Worm (Caenorhabditis elegans) whole organism, early embryonic: ENCODE results near the gene srab-26.

Experiments
- B0310.2 ChIP-seq: sonication (generic microtip); optimal IDR thresholded peaks from 2 replicates; lab custom pipeline; 2016; ENCODE audit warnings: mild to moderate bottlenecking, missing genetic modification characterization, missing compliant biosample characterization
- F13C5.2 ChIP-seq: sonication (generic microtip); optimal IDR thresholded peaks from 2 replicates; lab custom pipeline; 2017; ENCODE audit warnings: mild to moderate bottlenecking, missing genetic modification characterization, inconsistent platforms, missing compliant biosample characterization
- aly-1 ChIP-seq: sonication (generic microtip); optimal IDR thresholded peaks from 2 replicates; lab custom pipeline; 2016; ENCODE audit warnings: missing genetic modification characterization, missing compliant biosample characterization
- ama-1 ChIP-seq: fragments of 150-350 bp; optimal IDR thresholded peaks from 2 replicates; lab custom pipeline; 2014
- ceh-13 ChIP-seq: fragments of 200-800 bp; sonication (Bioruptor generic); optimal IDR thresholded peaks from 2 replicates; lab custom pipeline; 2018; ENCODE audit warnings: mild to moderate bottlenecking, missing genetic modification characterization, missing compliant biosample characterization
- ceh-36 ChIP-seq: sonication (generic microtip); optimal IDR thresholded peaks from 2 replicates; lab custom pipeline; 2016; ENCODE audit warnings: missing genetic modification characterization, inconsistent platforms, missing compliant biosample characterization
- ets-7 ChIP-seq: sonication (generic microtip); optimal IDR thresholded peaks from 2 replicates; lab custom pipeline; 2016; ENCODE audit warnings: missing genotype, missing genetic modification characterization, missing compliant biosample characterization
- flt-1 ChIP-seq: fragments of 200-800 bp; sonication (Bioruptor generic); IDR thresholded peaks from 2 replicates; pipeline ENCODE4 v1.3.6; 2022; ENCODE audit warnings: missing genetic modification characterization, missing compliant biosample characterization
- hmbx-1 ChIP-seq: sonication (generic microtip); optimal IDR thresholded peaks from 2 replicates; lab custom pipeline; 2016; ENCODE audit warnings: mild to moderate bottlenecking, missing genetic modification characterization, missing compliant biosample characterization
- hmg-4 ChIP-seq: fragments of 200-800 bp; sonication (Bioruptor generic); optimal IDR thresholded peaks from 2 replicates; lab custom pipeline; 2018; ENCODE audit warnings: mild to moderate bottlenecking, missing genetic modification characterization, missing compliant biosample characterization
- hnd-1 ChIP-seq: sonication (generic microtip); optimal IDR thresholded peaks from 2 replicates; lab custom pipeline; 2016; ENCODE audit warnings: missing genetic modification characterization, missing compliant biosample characterization
- pes-1 ChIP-seq: fragments of 200-800 bp; sonication (Bioruptor generic); IDR thresholded peaks from 2 replicates; pipeline ENCODE4 v1.3.6; 2022; ENCODE audit warnings: missing genetic modification reagents, missing genetic modification characterization, missing compliant biosample characterization
- scrt-1 ChIP-seq: fragments of 200-800 bp; sonication (Bioruptor generic); IDR thresholded peaks from 2 replicates; pipeline ENCODE4 v1.3.6; 2022; ENCODE audit warnings: missing genetic modification characterization, missing compliant biosample characterization
- sea-1 ChIP-seq: fragments of 200-800 bp; sonication (Bioruptor generic); conservative IDR thresholded peaks from 2 replicates; pipeline ENCODE4 v1.3.6; 2022; ENCODE audit warnings: missing genetic modification characterization, missing compliant biosample characterization
- tbx-11 ChIP-seq: fragments of 200-800 bp; sonication (Bioruptor generic); IDR thresholded peaks from 2 replicates; pipeline ENCODE4 v1.3.6; 2022; ENCODE audit warnings: missing genetic modification characterization, missing compliant biosample characterization
- tbx-37 ChIP-seq: fragments of 200-800 bp; sonication (Bioruptor generic); conservative IDR thresholded peaks from 2 replicates; pipeline ENCODE4 v1.3.6; 2022; ENCODE audit warnings: missing genetic modification reagents, missing genetic modification characterization, missing compliant biosample characterization
- tra-4 ChIP-seq: sonication (generic microtip); optimal IDR thresholded peaks from 2 replicates; lab custom pipeline; 2017; ENCODE audit warnings: missing genetic modification characterization, missing compliant biosample characterization

srab-26 gene

ce11 chrV:9916665-9917064 is 37.4 kb upstream of the srab-26 start, which contains the start of gene C50H2.4:
C50H2.4 (plus strand) TSS chrV:9916965.
- no peak for TF ChIP-seq hmbx-1 (tag; lab: Kevin White, UChicago)
- no peak for TF ChIP-seq hmg-4
- no peak for TF ChIP-seq B0310.2
- TF ChIP-seq tbx-37: no peak

DNA sequence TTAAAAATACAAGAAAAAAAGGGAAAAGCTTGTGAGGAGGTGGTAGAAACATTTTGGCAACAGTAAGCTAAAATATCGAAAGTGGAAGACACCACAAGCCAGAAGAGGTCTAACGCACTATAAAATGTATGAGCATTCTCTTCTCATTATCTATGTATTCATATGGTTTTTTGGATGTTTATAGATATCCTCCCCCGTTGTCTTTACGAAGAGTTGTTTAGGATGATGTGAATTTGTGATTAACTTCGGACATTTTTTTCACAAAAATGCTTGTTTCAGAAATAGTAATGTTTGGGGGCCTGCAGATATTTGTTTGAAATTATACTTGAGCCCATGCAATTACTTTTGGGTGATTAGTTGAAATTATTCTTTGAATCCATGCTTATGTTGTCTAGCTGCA is 35.7 kb upstream of the srab-26 start, which contains the start of gene mec-9:
Gene mec-9, minus strand, starts transcription at position 101 of the 400 bp plus-strand sequence.
- TF ChIP-seq F13C5.2 (no peak), sea-1 (GFP tag; lab: Robert Waterston, UW) (no peak), ceh-36 (tag; lab: Kevin White, UChicago) (no peak)

ce11 chrV:9913863-9914262 is 34.6 kb upstream of the srab-26 start, which contains the start of gene fipr-10:
fipr-10 (plus strand) TSS chrV:9914163.
- TF ChIP-seq tbx-11 (GFP tag; lab: Robert Waterston, UW): no peak
- TF ChIP-seq ceh-13 (GFP tag; lab: Kevin White, UChicago): no peak
- TF ChIP-seq pes-1 (GFP tag; lab: Robert Waterston, UW): no peak
- TF ChIP-seq hmbx-1 (tag; lab: Kevin White, UChicago): no peak
- TF ChIP-seq flt-1 (GFP tag; lab: Robert Waterston, UW): no peak
- no peak for TF ChIP-seq hnd-1 (tag; lab: Kevin White, UChicago)
- no peak for TF ChIP-seq F13C5.2
- TF ChIP-seq ets-7 (tag; lab: Kevin White, UChicago): no peak
- TF ChIP-seq ama-1: no peak
- TF ChIP-seq hmg-4: no peak
- TF ChIP-seq tbx-37: no peak
- no peak for TF ChIP-seq scrt-1 (GFP tag; lab: Robert Waterston, UW)
- TF ChIP-seq ceh-36 (tag; lab: Kevin White, UChicago): no peak
- no peak for TF ChIP-seq aly-1 (tag; lab: Kevin White, UChicago)
- no peak for TF ChIP-seq sea-1 (GFP tag; lab: Robert Waterston, UW)
- TF ChIP-seq tra-4 (tag; lab: Kevin White, UChicago): no peak
- TF ChIP-seq B0310.2: no peak

DNA sequence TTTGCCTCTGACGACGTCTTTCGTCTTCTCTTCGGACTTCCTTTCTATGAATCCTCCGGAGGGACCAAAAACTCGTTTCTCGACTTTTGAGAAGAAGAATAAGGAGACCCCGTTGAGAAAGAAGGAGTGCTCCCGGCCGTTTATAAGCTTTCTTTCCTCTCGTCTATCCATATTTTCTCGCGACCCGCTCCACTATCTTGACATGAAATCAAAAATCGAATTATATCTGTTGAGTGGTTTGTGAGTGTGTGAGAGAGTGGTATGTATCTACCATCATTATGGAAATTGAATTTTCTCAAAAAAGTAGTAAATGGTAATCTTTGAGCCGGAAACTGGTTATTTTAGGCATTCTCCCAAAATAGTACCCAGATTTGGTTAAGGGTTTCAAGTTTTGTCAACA is 31.9 kb upstream of the srab-26 start:
- TF ChIP-seq scrt-1 (GFP tag; lab: Robert Waterston, UW): no peak
- no peak for TF ChIP-seq flt-1 (GFP tag; lab: Robert Waterston, UW)

DNA sequence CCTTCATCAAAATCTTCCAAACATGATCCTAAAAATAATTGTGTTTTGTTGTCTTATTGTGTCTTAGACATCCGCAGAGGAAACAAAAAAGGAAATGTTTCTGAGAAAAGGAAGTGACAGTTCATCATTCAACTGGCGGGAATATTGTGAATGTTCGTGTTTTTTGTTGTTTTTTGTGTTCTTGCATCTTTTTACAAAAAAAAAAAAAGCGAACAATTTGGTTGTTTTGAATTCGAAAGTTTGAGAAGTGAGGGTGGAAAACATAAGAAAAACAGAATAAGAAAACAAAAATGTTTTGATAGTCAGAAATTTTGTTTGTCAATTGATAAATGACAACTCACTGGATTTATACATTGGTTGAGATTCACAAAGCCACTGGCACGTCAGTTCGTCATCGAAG is 30.3 kb upstream of the srab-26 start:
- TF ChIP-seq ets-7 (tag; lab: Kevin White, UChicago): no peak
- no peak for TF ChIP-seq scrt-1 (GFP tag; lab: Robert Waterston, UW)
- TF ChIP-seq tra-4 (tag; lab: Kevin White, UChicago): no peak
- no peak for TF ChIP-seq hnd-1 (tag; lab: Kevin White, UChicago)
- no peak for TF ChIP-seq aly-1 (tag; lab: Kevin White, UChicago)
- no peak for TF ChIP-seq flt-1 (GFP tag; lab: Robert Waterston, UW)
- TF ChIP-seq ceh-13 (GFP tag; lab: Kevin White, UChicago): no peak
- TF ChIP-seq sea-1 (GFP tag; lab: Robert Waterston, UW): no peak

DNA sequence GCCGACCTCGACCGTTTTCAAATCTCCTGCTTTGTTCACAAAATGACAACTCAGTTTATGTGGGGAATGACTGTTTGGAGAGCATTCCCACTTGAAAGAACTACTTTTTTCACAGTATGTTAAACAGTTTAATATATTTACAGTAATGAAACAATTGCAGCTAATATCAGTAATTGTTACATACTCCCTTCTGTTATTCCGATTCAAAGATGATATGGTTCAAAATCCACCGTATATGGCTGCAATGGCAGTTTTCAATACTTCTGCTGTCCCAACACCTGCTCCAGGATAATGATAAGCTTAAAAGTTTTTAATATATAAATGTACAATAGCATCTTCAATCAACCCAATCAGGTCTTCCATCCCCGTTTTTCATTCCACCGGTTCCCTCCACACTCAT is 27.9 kb upstream of the srab-26 start:
- no peak for TF ChIP-seq hmbx-1 (tag; lab: Kevin White, UChicago)

- TF ChIP-seq ceh-36 (tag; lab: Kevin White, UChicago): no peak
- no peak for TF ChIP-seq hmg-4
- TF ChIP-seq ets-7 (tag; lab: Kevin White, UChicago): no peak
- TF ChIP-seq hnd-1 (tag; lab: Kevin White, UChicago): no peak
- no peak for TF ChIP-seq aly-1 (tag; lab: Kevin White, UChicago)
- TF ChIP-seq sea-1 (GFP tag; lab: Robert Waterston, UW): no peak
- TF ChIP-seq B0310.2: no peak
- no peak for TF ChIP-seq ceh-13 (GFP tag; lab: Kevin White, UChicago)
- TF ChIP-seq ama-1: no peak
- no peak for TF ChIP-seq hmbx-1 (tag; lab: Kevin White, UChicago)
- TF ChIP-seq tbx-11 (GFP tag; lab: Robert Waterston, UW): no peak
- TF ChIP-seq tbx-37: no peak
- TF ChIP-seq flt-1 (GFP tag; lab: Robert Waterston, UW): no peak
- no peak for TF ChIP-seq F13C5.2
- TF ChIP-seq pes-1 (GFP tag; lab: Robert Waterston, UW): no peak
- no peak for TF ChIP-seq tra-4 (tag; lab: Kevin White, UChicago)
These were observed 26.8 kb upstream of the srab-26 start, which contains the start of gene fipr-11 for ce11 chrV:9906115-9906514. fipr-11 (minus strand) TSS chrV:9906215.

- TF ChIP-seq hmbx-1 (tag; lab: Kevin White, UChicago) (no peak), ceh-36 (tag; lab: Kevin White, UChicago) (no peak), tbx-11 (GFP tag; lab: Robert Waterston, UW) (no peak), ama-1 (no peak), hmg-4 (no peak), sea-1 (GFP tag; lab: Robert Waterston, UW) (no peak)
These were observed 21.8 kb upstream of the srab-26 start for ce11 chrV:9901119-9901518.

- TF ChIP-seq aly-1 (tag; lab: Kevin White, UChicago) (no peak), tbx-11 (GFP tag; lab: Robert Waterston, UW) (no peak), ets-7 (tag; lab: Kevin White, UChicago) (no peak), F13C5.2 (no peak), flt-1 (GFP tag; lab: Robert Waterston, UW) (no peak), ama-1 (no peak), hmbx-1 (tag; lab: Kevin White, UChicago) (no peak), tbx-37 (no peak), ceh-36 (tag; lab: Kevin White, UChicago) (no peak)
These were observed 20.0 kb upstream of the srab-26 start, which contains the start of gene egl-47 for ce11 chrV:9899278-9899677. egl-47 (plus strand) TSS chrV:9899578.
